Comparison of ENCODE assay signal across 6 fruit fly cellular contexts in the genomic region with DNA sequence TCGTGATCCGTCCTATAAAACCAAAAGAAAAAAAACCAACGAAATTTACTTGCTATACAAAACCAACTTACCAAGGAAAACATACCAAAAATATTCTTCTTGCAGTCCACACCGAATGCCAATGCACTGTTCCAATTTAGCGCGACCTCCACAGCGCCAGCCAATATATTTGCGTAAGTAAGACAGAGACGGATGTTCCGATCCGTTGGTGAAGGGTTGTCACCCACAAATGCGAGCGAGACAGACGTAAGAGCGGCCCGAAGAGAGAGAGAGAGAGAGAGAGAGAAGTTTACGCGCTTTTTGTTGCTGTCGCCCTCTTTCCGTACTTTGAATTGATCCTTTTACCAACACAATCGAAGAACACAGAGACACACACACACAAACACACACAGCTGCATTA.
TF ChIP-seq lines count a peak whose summit lies in the region.

No protein-coding gene starts in this region.

- no peak for TF ChIP-seq CTCF in whole organism, embryonic (GFP tag; optimal IDR thresholded peaks at IDR 0.05; lab: Kevin White, UChicago)

TF ChIP-seq in whole organism, 6 proteins besides CTCF, POLR2A, EP300 and RAD21:
- TF ChIP-seq CG8478 (optimal IDR thresholded peaks at IDR 0.05; lab: Kevin White, UChicago) (peak; percentile 70), pan (optimal IDR thresholded peaks at IDR 0.05; lab: Kevin White, UChicago) (no peak), usp (GFP tag; optimal IDR thresholded peaks at IDR 0.05; lab: Kevin White, UChicago) (no peak)
TF ChIP-seq in whole organism: peak in this region for 1.

TF ChIP-seq in whole organism, adult, 20 proteins besides CTCF, POLR2A, EP300 and RAD21:
- TF ChIP-seq CG7101 (tag; optimal IDR thresholded peaks at IDR 0.05; lab: Kevin White, UChicago) (no peak), CG14711 (tag; optimal IDR thresholded peaks at IDR 0.05; lab: Kevin White, UChicago) (peak; percentile 71)
TF ChIP-seq in whole organism, adult: peak in this region for 1.

TF ChIP-seq in whole organism, embryonic, 481 proteins besides CTCF, POLR2A, EP300 and RAD21 (continues in another document):
- TF ChIP-seq CG2712 (tag; optimal IDR thresholded peaks at IDR 0.05; lab: Kevin White, UChicago) (no peak), CG10959 (GFP tag; IDR thresholded peaks at IDR 0.05; lab: Robert Waterston, UW) (no peak), cg (GFP tag; optimal IDR thresholded peaks at IDR 0.05; lab: Kevin White, UChicago) (peak; percentile 66), Trl (optimal IDR thresholded peaks at IDR 0.05; lab: Kevin White, UChicago) (peak in 1 of 2 experiments; percentile 31), Trl (GFP tag; optimal IDR thresholded peaks at IDR 0.05; lab: Kevin White, UChicago) (no peak), Camta (GFP tag; optimal IDR thresholded peaks at IDR 0.05; lab: Kevin White, UChicago) (no peak), CG9727 (GFP tag; optimal IDR thresholded peaks at IDR 0.05; lab: Kevin White, UChicago) (no peak), CG10147 (GFP tag; optimal IDR thresholded peaks at IDR 0.05; lab: Kevin White, UChicago) (no peak), CG8290 (GFP tag; optimal IDR thresholded peaks at IDR 0.05; lab: Kevin White, UChicago) (peak; percentile 1), CG8290 (tag; optimal IDR thresholded peaks at IDR 0.05; lab: Kevin White, UChicago) (no peak), CG2199 (GFP tag; IDR thresholded peaks at IDR 0.05; lab: Robert Waterston, UW) (peak; percentile 73; the same call in 1 of the 3 replicates), CG8478 (optimal IDR thresholded peaks at IDR 0.05; lab: Kevin White, UChicago) (peak; percentile 75), D19A (tag; optimal IDR thresholded peaks at IDR 0.05; lab: Kevin White, UChicago) (peak; percentile 87), pum (GFP tag; optimal IDR thresholded peaks at IDR 0.05; lab: Kevin White, UChicago) (no peak), stwl (tag; optimal IDR thresholded peaks at IDR 0.05; lab: Kevin White, UChicago) (peak; percentile 7), CG10321 (GFP tag; IDR thresholded peaks at IDR 0.05; lab: Robert Waterston, UW) (peak; percentile 81), nom (GFP tag; optimal IDR thresholded peaks at IDR 0.05; lab: Kevin White, UChicago) (peak; percentile 35), Kr (GFP tag; optimal IDR thresholded peaks at IDR 0.05; lab: Kevin White, UChicago) (peak; percentile 46), CG1832 (GFP tag; optimal IDR thresholded peaks at IDR 0.05; lab: Kevin White, UChicago) (peak; percentile 92)

TF ChIP-seq in whole organism, prepupa, 60 proteins besides CTCF, POLR2A, EP300 and RAD21:
- TF ChIP-seq CG6276 (GFP tag; optimal IDR thresholded peaks at IDR 0.05; lab: Kevin White, UChicago) (no peak), CG1621 (tag; optimal IDR thresholded peaks at IDR 0.05; lab: Kevin White, UChicago) (peak; percentile 45), Met (GFP tag; optimal IDR thresholded peaks at IDR 0.05; lab: Kevin White, UChicago) (no peak), ss (GFP tag; optimal IDR thresholded peaks at IDR 0.05; lab: Kevin White, UChicago) (peak in 1 of 2 experiments; percentile 4), Gug (GFP tag; IDR thresholded peaks at IDR 0.05; lab: Robert Waterston, UW) (no peak)

TF ChIP-seq in whole organism, pupa, 21 proteins besides CTCF, POLR2A, EP300 and RAD21:
- TF ChIP-seq CG9948 (tag; optimal IDR thresholded peaks at IDR 0.05; lab: Kevin White, UChicago), result no peak
- TF ChIP-seq Snoo (tag; optimal IDR thresholded peaks at IDR 0.05; lab: Kevin White, UChicago), result no peak
- TF ChIP-seq CG8301 (tag; optimal IDR thresholded peaks at IDR 0.05; lab: Kevin White, UChicago), result no peak
- no peak for TF ChIP-seq rn (GFP tag; IDR thresholded peaks at IDR 0.05; lab: Robert Waterston, UW)
- TF ChIP-seq gl (tag; optimal IDR thresholded peaks at IDR 0.05; lab: Kevin White, UChicago), result no peak
- TF ChIP-seq CG12605 (GFP tag; IDR thresholded peaks at IDR 0.05; lab: Robert Waterston, UW), result no peak
- no peak for TF ChIP-seq CG32121 (GFP tag; IDR thresholded peaks at IDR 0.05; lab: Robert Waterston, UW)
- TF ChIP-seq CG13204 (GFP tag; optimal IDR thresholded peaks at IDR 0.05; lab: Kevin White, UChicago), result peak; percentile 0
- TF ChIP-seq Ets98B (GFP tag; IDR thresholded peaks at IDR 0.05; lab: Robert Waterston, UW), result no peak
- no peak for TF ChIP-seq CG17806 (tag; optimal IDR thresholded peaks at IDR 0.05; lab: Kevin White, UChicago)
- peak; percentile 37 for TF ChIP-seq EcR (GFP tag; optimal IDR thresholded peaks at IDR 0.05; lab: Kevin White, UChicago)
- TF ChIP-seq CG8159 (tag; optimal IDR thresholded peaks at IDR 0.05; lab: Kevin White, UChicago), result no peak
- no peak for TF ChIP-seq D1 (tag; optimal IDR thresholded peaks at IDR 0.05; lab: Kevin White, UChicago)
- TF ChIP-seq CG10348 (GFP tag; IDR thresholded peaks at IDR 0.05; lab: Robert Waterston, UW), result no peak

TF ChIP-seq in whole organism, wandering third instar larva, 38 proteins besides CTCF, POLR2A, EP300 and RAD21:
- TF ChIP-seq pan (optimal IDR thresholded peaks at IDR 0.05; lab: Kevin White, UChicago) (no peak), Dif (GFP tag; optimal IDR thresholded peaks at IDR 0.05; lab: Kevin White, UChicago; ENCODE audit: partially characterized antibody) (peak; percentile 43), N (GFP tag; optimal IDR thresholded peaks at IDR 0.05; lab: Kevin White, UChicago) (no peak)
